Fruit fly (Drosophila melanogaster): Measurements from ENCODE around the gene Bin1.

DNA sequence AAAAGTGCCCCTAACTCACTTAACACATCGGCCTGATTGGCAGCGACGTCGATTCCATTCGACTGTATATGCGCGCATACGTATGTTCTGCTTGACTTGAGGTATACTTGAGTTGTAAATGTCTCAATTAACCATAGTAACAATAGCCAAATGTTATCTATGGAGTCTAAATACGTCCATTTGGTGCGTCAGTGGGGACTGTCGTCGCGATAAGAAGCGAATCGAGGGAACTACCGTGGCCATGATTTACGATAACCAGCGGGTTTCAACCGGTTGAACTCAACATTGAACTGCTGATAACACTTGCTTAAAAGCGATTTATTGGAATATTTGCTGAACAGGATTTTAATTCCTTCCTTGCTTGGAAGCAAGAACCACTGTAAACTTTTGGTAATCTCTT, 1.4 kb upstream of the Bin1 start:
- TF ChIP-seq EcR (GFP tag; optimal IDR thresholded peaks at IDR 0.05) (no peak), CG12605 (GFP tag; IDR thresholded peaks at IDR 0.05) (no peak), CG15710 (tag; optimal IDR thresholded peaks at IDR 0.05) (no peak), CG17806 (tag; optimal IDR thresholded peaks at IDR 0.05) (no peak), CG10348 (GFP tag; IDR thresholded peaks at IDR 0.05) (no peak), CG8159 (tag; optimal IDR thresholded peaks at IDR 0.05) (no peak), CG14655 (GFP tag; optimal IDR thresholded peaks at IDR 0.05) (no peak), Ets98B (GFP tag; IDR thresholded peaks at IDR 0.05) (no peak), CG9948 (tag; optimal IDR thresholded peaks at IDR 0.05) (no peak), CG34367 (tag; optimal IDR thresholded peaks at IDR 0.05) (no peak)
